Worm (Caenorhabditis elegans): ENCODE results near the gene str-185.

ce11 chrIV:4411311-4411947, 18.4 kb downstream of the str-185 start:
- TF ChIP-seq ref-1 (GFP tag; conservative IDR thresholded peaks at IDR 0.05) (no peak), flt-1 (GFP tag; IDR thresholded peaks at IDR 0.05) (no peak), med-1 (GFP tag; optimal IDR thresholded peaks at IDR 0.05; ENCODE audit: insufficient read depth) (no peak), tab-1 (GFP tag; IDR thresholded peaks at IDR 0.05) (no peak), T22C8.4 (GFP tag; IDR thresholded peaks at IDR 0.05) (no peak)

All from whole organism, midembryonic.